Fruit fly (Drosophila melanogaster) whole organism: ENCODE data around the gene RtcB.

Experiments
- CG8478 ChIP-seq: fragments of >200 bp; optimal IDR thresholded peaks from 2 replicates; lab custom pipeline; 2018; ENCODE audit warnings: inconsistent platforms
- Dll ChIP-seq: fragments of >200 bp; optimal IDR thresholded peaks from 2 replicates; lab custom pipeline; 2017
- EcR ChIP-seq, 2 experiments: fragments of >200 bp; optimal IDR thresholded peaks; 2 replicates each; lab custom pipeline; 2017; ENCODE audit warnings: missing biosample characterization in 2 of 2, missing genetic modification characterization in 2 of 2, missing genetic modification reagents in 2 of 2
- pan ChIP-seq: fragments of >200 bp; optimal IDR thresholded peaks from 2 replicates; lab custom pipeline; 2017
- psq ChIP-seq: fragments of >200 bp; optimal IDR thresholded peaks from 2 replicates; lab custom pipeline; 2017
- usp ChIP-seq: fragments of >200 bp; optimal IDR thresholded peaks from 2 replicates; lab custom pipeline; 2017; ENCODE audit warnings: missing biosample characterization, missing genetic modification characterization, mixed read lengths

RtcB gene

DNA sequence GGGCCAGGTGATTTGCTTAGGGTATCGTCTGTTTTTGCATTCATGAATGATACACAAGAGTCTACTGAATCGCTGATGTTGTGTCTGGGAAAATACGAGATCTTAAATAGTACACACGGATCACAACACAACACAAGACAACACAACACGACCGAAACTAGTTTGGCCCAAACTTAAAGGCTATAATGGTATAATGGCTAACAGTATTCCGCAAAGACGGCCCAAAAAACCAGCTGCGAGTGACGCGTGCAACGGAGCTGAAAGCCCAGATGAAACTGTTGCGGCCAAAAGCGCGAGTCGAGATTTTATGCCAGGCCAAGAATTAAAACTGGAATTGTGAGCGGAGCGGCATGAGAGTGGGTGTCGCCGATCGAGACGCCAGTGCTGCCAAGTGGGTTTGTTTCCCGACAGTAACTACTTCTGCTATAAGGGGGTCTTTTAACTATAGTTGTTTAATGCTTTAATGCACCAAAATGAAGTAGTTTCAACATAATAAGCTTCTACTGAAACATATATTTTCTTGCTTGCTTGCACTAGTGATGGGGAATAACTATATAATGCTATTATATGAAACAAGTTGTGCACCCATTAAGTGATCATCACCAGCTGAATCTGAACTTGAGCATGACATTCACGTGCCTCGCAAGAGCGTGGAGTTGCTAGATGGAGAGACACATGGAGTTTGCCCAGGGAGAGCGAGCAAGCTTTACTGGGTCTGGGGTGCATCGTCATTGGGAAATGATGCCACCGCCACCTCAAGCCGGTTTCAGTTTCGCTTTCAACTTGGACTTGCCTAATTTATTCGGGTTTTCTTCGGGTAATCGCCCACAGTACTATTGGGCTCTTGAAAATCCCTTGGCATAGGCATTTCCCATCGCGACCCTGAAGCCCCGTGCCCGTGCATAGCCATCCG is 8.5 kb downstream of the RtcB start:
- TF ChIP-seq Dll (lab: Kevin White, UChicago) (no peak), usp (GFP tag; lab: Kevin White, UChicago) (no peak), EcR (GFP tag; optimal IDR thresholded peaks at IDR 0.05; lab: Kevin White, UChicago) (no peak), CG8478 (lab: Kevin White, UChicago) (no peak), psq (lab: Kevin White, UChicago) (no peak), pan (lab: Kevin White, UChicago) (no peak)

DNA sequence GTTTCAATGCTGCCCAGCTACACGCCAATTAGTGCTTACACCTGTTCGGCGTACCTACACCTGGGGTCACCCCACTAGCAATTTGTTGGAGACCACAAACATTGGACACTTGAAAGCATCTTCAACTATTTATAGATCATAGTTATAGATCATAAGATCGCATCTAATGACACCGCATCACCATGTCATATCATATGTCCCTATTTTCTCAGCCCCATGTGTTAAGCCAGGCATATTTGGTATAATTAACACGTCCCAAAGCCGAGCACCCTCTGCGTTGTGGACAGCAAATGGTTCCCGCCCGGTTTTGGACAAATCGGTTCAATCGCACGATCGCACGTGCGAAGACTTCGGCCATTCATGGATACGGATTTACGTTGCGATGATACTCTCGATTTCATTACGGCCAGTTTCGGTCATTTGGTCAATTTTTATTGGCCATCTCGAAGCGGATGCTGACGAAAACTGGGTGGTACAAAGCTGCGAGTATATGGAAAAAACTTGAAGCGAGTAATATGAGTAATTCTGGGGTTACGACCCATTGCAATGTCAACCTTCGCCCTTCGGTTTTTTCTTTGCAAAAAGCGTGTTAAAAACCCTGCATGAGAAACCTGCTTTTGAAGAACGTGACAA is 9.3 kb downstream of the RtcB start:
- TF ChIP-seq Dll (lab: Kevin White, UChicago) (no peak), EcR (GFP tag; optimal IDR thresholded peaks at IDR 0.05; lab: Kevin White, UChicago) (no peak), CG8478 (lab: Kevin White, UChicago) (no peak), pan (lab: Kevin White, UChicago) (no peak), usp (GFP tag; lab: Kevin White, UChicago) (no peak), psq (lab: Kevin White, UChicago) (no peak)

DNA sequence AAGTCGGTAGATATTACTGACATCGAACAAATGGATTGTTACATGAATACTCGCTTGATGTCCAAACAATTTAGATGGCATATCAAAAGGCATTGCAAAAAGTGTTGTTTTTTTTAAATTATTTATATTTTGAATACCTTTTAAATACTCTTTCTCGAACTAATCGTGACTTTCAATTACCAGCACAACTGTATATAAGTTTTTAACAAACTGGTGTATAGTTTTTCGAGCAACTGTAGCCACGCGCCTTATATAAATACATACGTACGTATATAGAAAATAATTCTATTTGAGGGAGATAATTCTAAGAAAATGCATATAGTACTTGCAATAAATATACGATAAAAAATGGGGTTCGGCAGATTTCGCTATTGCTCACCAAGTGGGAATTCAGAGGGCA is 9.8 kb downstream of the RtcB start:
- TF ChIP-seq CG8478 (lab: Kevin White, UChicago) = no peak
- TF ChIP-seq usp (GFP tag; lab: Kevin White, UChicago) = no peak
- TF ChIP-seq pan (lab: Kevin White, UChicago) = no peak
- TF ChIP-seq EcR (GFP tag; optimal IDR thresholded peaks at IDR 0.05; lab: Kevin White, UChicago) = no peak
- TF ChIP-seq Dll (lab: Kevin White, UChicago) = no peak
- TF ChIP-seq psq (lab: Kevin White, UChicago) = no peak

DNA sequence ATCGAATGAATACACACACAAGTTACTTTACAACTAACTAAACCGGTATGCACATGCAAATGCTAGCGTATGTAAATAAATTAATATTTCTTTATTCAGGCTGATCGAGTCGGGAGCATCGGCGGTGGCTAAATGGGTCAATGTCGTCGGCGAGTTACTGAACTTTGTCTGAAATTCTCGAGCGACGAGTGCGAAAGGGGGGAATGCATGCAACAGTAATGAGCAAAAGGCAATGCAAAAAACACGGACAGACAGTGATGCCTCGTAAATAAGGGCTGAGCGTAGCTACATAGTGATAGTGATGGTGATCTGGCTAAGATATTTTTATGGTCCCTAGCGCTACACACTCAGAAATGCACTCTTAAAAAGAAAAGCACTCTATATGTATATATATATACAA is 10.3 kb downstream of the RtcB start:
- TF ChIP-seq EcR (GFP tag; optimal IDR thresholded peaks at IDR 0.05; lab: Kevin White, UChicago) = peak in 1 of 2 experiments; percentile 75
- no peak for TF ChIP-seq CG8478 (lab: Kevin White, UChicago)

DNA sequence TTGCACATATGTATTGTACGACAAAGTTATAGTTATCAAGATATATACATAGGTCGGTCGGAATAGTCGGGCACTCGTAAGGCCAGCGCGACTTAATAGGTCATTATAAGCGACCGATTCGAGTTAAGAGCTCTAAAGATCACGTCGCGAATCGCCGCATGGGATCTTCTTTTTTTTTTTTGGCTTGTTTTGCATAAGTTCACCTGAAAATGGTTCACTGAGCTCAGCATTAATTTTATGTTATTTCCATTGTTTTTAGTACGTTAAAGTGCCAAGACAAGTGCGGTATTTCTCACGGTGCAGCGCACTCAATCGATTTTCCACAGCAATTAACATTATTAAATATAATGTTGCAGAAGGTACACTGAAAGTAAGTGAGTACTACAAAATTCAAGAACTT is 10.9 kb downstream of the RtcB start:
- TF ChIP-seq psq (lab: Kevin White, UChicago) = no peak
- TF ChIP-seq Dll (lab: Kevin White, UChicago) = no peak

DNA sequence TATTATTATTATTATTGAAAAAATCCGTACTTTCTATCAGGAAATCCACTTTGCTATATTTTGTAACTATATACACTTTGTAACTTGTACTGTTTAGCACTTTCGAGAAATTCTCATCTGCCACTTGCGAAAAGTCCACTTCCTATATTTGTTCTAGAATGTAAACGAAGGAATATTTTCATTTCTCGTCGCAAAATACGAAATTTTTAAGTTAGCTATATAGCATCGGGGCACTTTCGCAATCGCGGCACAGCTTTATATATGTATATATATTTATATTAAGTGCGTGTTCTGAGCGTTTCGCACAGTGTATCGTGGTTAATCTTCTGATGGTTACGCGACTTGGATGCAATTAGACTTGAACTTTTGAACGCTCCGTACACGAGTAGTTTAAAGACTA is 11.3 kb downstream of the RtcB start, which contains the start of gene RanGAP:
Gene RanGAP (plus strand): TSS at position 169 of the 400 bp plus-strand sequence.
- TF ChIP-seq Dll (lab: Kevin White, UChicago) = no peak
- no peak for TF ChIP-seq usp (GFP tag; lab: Kevin White, UChicago)
- no peak for TF ChIP-seq pan (lab: Kevin White, UChicago)
- TF ChIP-seq psq (lab: Kevin White, UChicago) = no peak
- no peak for TF ChIP-seq EcR (GFP tag; optimal IDR thresholded peaks at IDR 0.05; lab: Kevin White, UChicago)
- TF ChIP-seq CG8478 (lab: Kevin White, UChicago) = no peak

DNA sequence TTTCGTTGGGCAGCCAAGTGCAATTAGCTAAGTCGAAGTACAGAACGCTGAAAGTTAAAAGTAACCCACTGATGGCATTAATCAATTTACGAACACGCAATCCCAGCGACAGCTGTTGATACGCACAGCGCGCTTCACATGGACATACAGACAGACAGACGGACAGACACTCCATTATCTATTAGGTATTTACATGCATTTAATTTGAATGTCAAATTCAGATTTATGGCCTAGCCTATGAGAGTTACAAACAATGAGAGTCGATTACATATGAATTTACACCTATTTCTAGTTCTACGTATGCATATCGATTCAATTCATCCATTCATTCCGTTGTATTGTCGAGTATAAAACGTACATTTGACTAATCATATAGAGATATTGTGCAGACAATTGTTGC is 12.2 kb downstream of the RtcB start, which contains the start of gene CG10237:
Gene CG10237 (minus strand): TSS at position 101 of the 400 bp plus-strand sequence.
- TF ChIP-seq CG8478 (lab: Kevin White, UChicago) (no peak), EcR (GFP tag; optimal IDR thresholded peaks at IDR 0.05; lab: Kevin White, UChicago) (no peak)

DNA sequence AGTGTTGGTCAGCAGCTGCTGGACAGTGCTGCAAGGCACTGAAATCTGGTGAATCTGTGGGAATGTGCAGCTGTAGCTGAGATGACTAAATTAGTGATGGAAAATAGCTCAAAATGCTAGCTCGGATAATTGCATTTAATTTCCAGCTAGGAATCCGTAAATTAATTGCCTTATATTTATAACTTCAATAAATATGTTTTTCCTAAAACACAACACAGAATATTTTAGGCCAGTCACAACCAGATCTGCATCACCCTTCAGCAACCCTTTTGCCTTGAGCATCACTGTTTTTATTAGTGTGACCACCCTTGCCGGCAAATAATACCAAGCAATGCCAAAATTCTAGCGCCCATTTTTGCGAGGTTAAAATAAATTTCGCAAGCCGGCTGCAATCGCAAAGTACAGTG is 14.3 kb downstream of the RtcB start, which contains the start of gene Hs2st:
Gene Hs2st (minus strand): TSS at position 17 of the 407 bp plus-strand sequence.
- no peak for TF ChIP-seq pan (lab: Kevin White, UChicago)
- TF ChIP-seq Dll (lab: Kevin White, UChicago) = no peak
- no peak for TF ChIP-seq usp (GFP tag; lab: Kevin White, UChicago)
- TF ChIP-seq psq (lab: Kevin White, UChicago) = no peak

DNA sequence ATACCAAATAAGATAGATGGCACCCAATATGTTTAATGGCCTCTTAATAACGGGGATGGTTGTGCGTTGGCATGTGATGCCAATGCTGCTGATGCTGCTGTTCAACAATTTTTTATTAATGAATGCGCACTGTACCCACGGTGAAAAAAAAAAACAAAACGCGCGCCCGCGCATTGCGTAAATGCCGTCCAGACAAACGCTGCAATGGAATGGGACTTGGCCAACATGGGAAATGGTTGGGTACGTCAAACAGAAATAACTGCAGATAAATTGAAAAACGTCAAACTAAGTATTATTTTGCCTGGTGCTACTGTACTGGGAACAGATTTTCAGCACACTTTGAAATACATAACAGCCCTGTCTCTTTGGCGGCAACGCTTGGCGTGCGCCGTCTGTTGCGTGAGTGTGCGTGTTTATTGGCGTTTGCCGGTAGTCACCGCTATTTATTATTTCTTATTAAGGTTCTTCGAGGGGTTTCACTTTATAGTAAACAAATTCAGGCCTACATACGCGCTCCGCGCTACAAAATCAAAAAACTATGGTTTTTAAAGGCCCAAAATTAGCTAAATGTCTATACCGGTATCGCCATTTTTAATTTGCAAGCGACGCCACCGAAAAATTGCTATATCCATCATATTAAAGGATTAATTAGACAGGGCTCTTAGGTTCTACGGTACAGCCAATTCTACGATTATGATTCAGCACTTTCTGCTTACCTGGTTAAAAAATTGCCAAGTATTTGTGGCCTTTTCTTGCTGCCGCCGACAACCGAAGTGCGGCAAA is 22.3 kb downstream of the RtcB start:
- TF ChIP-seq pan (lab: Kevin White, UChicago) (no peak), EcR (GFP tag; optimal IDR thresholded peaks at IDR 0.05; lab: Kevin White, UChicago) (no peak), usp (GFP tag; lab: Kevin White, UChicago) (no peak), Dll (lab: Kevin White, UChicago) (no peak), CG8478 (lab: Kevin White, UChicago) (no peak), psq (lab: Kevin White, UChicago) (no peak)

DNA sequence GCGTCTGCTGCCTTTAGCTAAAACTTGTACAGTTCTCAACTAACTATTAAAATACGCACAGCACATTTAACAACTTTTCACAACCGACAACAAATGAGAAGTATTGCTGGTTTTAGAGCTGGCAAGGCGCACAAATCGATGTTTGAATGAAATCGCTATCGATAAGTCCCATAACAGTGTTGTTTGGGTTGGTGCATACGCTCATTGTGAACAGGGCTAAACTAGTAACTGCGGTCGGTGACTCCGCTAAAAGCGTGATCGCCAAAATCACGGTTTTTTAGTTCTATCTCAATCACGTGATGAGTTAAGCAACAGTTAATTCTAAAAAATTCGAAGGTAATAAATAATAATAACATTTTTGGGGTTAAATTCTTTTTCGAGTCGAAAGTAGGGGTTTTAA is 22.9 kb downstream of the RtcB start, which contains the start of gene Top2:
Gene Top2 (minus strand): TSS at position 110 of the 400 bp plus-strand sequence.
- TF ChIP-seq usp (GFP tag; lab: Kevin White, UChicago) (no peak), psq (lab: Kevin White, UChicago) (no peak), pan (lab: Kevin White, UChicago) (no peak), Dll (lab: Kevin White, UChicago) (no peak), EcR (GFP tag; optimal IDR thresholded peaks at IDR 0.05; lab: Kevin White, UChicago) (no peak), CG8478 (lab: Kevin White, UChicago) (no peak)
